Worm (Caenorhabditis elegans) whole organism, L4 larva: ENCODE data around the gene F57C7.4.

Experiments
- ama-1 ChIP-seq: fragments of 150-350 bp; optimal IDR thresholded peaks from 2 replicates; lab custom pipeline; 2014; ENCODE audit warnings: inconsistent platforms, mixed read lengths
- ctbp-1 ChIP-seq: fragments of 200-800 bp; sonication (Bioruptor generic); IDR thresholded peaks from 2 replicates; pipeline ENCODE4 v1.3.6; 2022; ENCODE audit warnings: missing genetic modification reagents, missing genetic modification characterization, missing compliant biosample characterization
- dve-1 ChIP-seq: sonication (generic microtip); optimal IDR thresholded peaks from 2 replicates; lab custom pipeline; 2017; ENCODE audit warnings: antibody characterized with exemption, mild to moderate bottlenecking, missing genetic modification characterization, missing compliant biosample characterization; ENCODE audit not compliant: insufficient read depth
- fkh-10 ChIP-seq: fragments of 150-350 bp; optimal IDR thresholded peaks from 2 replicates; lab custom pipeline; 2014; ENCODE audit warnings: missing biosample characterization, missing genetic modification reagents, missing genetic modification characterization
- mep-1 ChIP-seq: fragments of 150-350 bp; sonication (generic microtip); optimal IDR thresholded peaks from 3 replicates; lab custom pipeline; 2014; ENCODE audit warnings: missing biosample characterization, missing genetic modification characterization
- nhr-6 ChIP-seq: fragments of 150-350 bp; optimal IDR thresholded peaks from 2 replicates; lab custom pipeline; 2014; ENCODE audit warnings: missing biosample characterization, missing genetic modification characterization
- nhr-77 ChIP-seq: fragments of 150-350 bp; optimal IDR thresholded peaks from 2 replicates; lab custom pipeline; 2014; ENCODE audit warnings: missing biosample characterization, missing genetic modification characterization
- pqm-1 ChIP-seq: sonication (generic microtip); optimal IDR thresholded peaks from 2 replicates; lab custom pipeline; 2017; ENCODE audit warnings: missing biosample characterization, missing genetic modification characterization
- zfp-3 ChIP-seq: fragments of 200-800 bp; sonication (Bioruptor generic); conservative IDR thresholded peaks from 2 replicates; pipeline ENCODE4 v1.3.6; 2022; ENCODE audit warnings: missing genetic modification reagents, missing genetic modification characterization, missing compliant biosample characterization

- TF ChIP-seq mep-1 (tag; lab: Kevin White, UChicago) (no peak), ama-1 (lab: Kevin White, UChicago) (no peak), dve-1 (tag; lab: Kevin White, UChicago) (no peak), fkh-10 (no peak), nhr-77 (tag; lab: Kevin White, UChicago) (no peak), nhr-6 (tag; lab: Kevin White, UChicago) (no peak), ctbp-1 (GFP tag; lab: Robert Waterston, UW) (no peak), pqm-1 (tag; lab: Kevin White, UChicago) (no peak), zfp-3 (GFP tag; lab: Robert Waterston, UW) (no peak)
Observed at ce11 chrX:10593234-10593633, 3.9 kb upstream of the F57C7.4 start, which contains the start of gene sdn-1.
